Fruit fly (Drosophila melanogaster) whole organism, prepupa: ENCODE results near the gene CG3104.

ENCODE experiments used
- Blimp-1 ChIP-seq: fragments of 200-800 bp; sonication (Bioruptor generic); optimal IDR thresholded peaks from 3 replicates; lab custom pipeline; 2017; ENCODE audit warnings: missing biosample characterization, missing genetic modification characterization, mild to moderate bottlenecking, moderate library complexity, missing genetic modification reagents
- CG10669 ChIP-seq: fragments of 200-800 bp; sonication (Bioruptor generic); optimal IDR thresholded peaks from 3 replicates; lab custom pipeline; 2018; ENCODE audit warnings: missing biosample characterization, mild to moderate bottlenecking, missing genetic modification characterization, moderate library complexity
- CG11294 ChIP-seq: fragments of 200-800 bp; sonication (Bioruptor generic); IDR thresholded peaks from 2 replicates; pipeline ENCODE4 v1.3.6; 2022; ENCODE audit warnings: missing biosample characterization, missing genetic modification characterization
- CG11762 ChIP-seq: fragments of 200-800 bp; sonication (Bioruptor generic); optimal IDR thresholded peaks from 3 replicates; lab custom pipeline; 2016; ENCODE audit warnings: missing biosample characterization, missing genetic modification characterization; ENCODE audit not compliant: insufficient read depth
- CG11902 ChIP-seq: fragments of 200-800 bp; sonication (Bioruptor generic); optimal IDR thresholded peaks from 3 replicates; lab custom pipeline; 2016; ENCODE audit warnings: missing biosample characterization, missing genetic modification characterization
- CG15336 ChIP-seq: fragments of 200-800 bp; sonication (Bioruptor generic); IDR thresholded peaks from 2 replicates; pipeline ENCODE4 v1.3.6; 2022; ENCODE audit warnings: missing biosample characterization, missing genetic modification characterization
- CG1621 ChIP-seq: fragments of 200-800 bp; sonication (Bioruptor generic); optimal IDR thresholded peaks from 3 replicates; lab custom pipeline; 2018; ENCODE audit warnings: missing biosample characterization, mild to moderate bottlenecking, missing genetic modification characterization
- CG16779 ChIP-seq: fragments of 200-800 bp; sonication (Bioruptor generic); optimal IDR thresholded peaks from 3 replicates; lab custom pipeline; 2017; ENCODE audit warnings: missing biosample characterization, mild to moderate bottlenecking, missing genetic modification characterization
- CG3032 ChIP-seq: fragments of 200-800 bp; optimal IDR thresholded peaks from 2 replicates; lab custom pipeline; 2019; ENCODE audit warnings: missing biosample characterization, mild to moderate bottlenecking, missing genetic modification characterization, moderate library complexity
- CG31627 ChIP-seq: fragments of 200-800 bp; sonication (Bioruptor generic); optimal IDR thresholded peaks from 3 replicates; lab custom pipeline; 2016; ENCODE audit warnings: missing biosample characterization, missing genetic modification characterization
- CG34406 ChIP-seq: fragments of 200-800 bp; sonication (Bioruptor generic); optimal IDR thresholded peaks from 3 replicates; lab custom pipeline; 2016; ENCODE audit warnings: missing biosample characterization, missing genetic modification characterization
- CG3919 ChIP-seq: fragments of 200-800 bp; sonication (Bioruptor generic); optimal IDR thresholded peaks from 3 replicates; lab custom pipeline; 2016; ENCODE audit warnings: missing biosample characterization, missing genetic modification characterization
- CG6276 ChIP-seq: fragments of 200-800 bp; sonication (Bioruptor generic); optimal IDR thresholded peaks from 2 replicates; lab custom pipeline; 2017; ENCODE audit warnings: missing biosample characterization, mild to moderate bottlenecking, missing genetic modification characterization
- CG6792 ChIP-seq: fragments of 200-800 bp; sonication (Bioruptor generic); optimal IDR thresholded peaks from 3 replicates; lab custom pipeline; 2016; ENCODE audit warnings: missing biosample characterization, missing genetic modification characterization
- CG6808 ChIP-seq: fragments of 200-800 bp; sonication (Bioruptor generic); optimal IDR thresholded peaks from 3 replicates; lab custom pipeline; 2017; ENCODE audit warnings: missing biosample characterization, missing genetic modification characterization, mild to moderate bottlenecking, moderate library complexity, missing genetic modification reagents
- CG6854 ChIP-seq: fragments of 200-800 bp; sonication (Bioruptor generic); optimal IDR thresholded peaks from 2 replicates; lab custom pipeline; 2017; ENCODE audit warnings: missing biosample characterization, mild to moderate bottlenecking, missing genetic modification characterization
- CG7368 ChIP-seq: fragments of 200-800 bp; sonication (Bioruptor generic); optimal IDR thresholded peaks from 3 replicates; lab custom pipeline; 2016; ENCODE audit warnings: missing biosample characterization, missing genetic modification characterization
- CG8119 ChIP-seq: fragments of 200-800 bp; sonication (Bioruptor generic); IDR thresholded peaks from 3 replicates; pipeline ENCODE4 v1.3.6; 2022; ENCODE audit warnings: missing biosample characterization, missing genetic modification characterization
- CG9139 ChIP-seq: fragments of 200-800 bp; sonication (Bioruptor generic); optimal IDR thresholded peaks from 3 replicates; lab custom pipeline; 2017; ENCODE audit warnings: missing biosample characterization, mild to moderate bottlenecking, missing genetic modification characterization
- Eip75B ChIP-seq: fragments of 200-800 bp; sonication (Bioruptor generic); optimal IDR thresholded peaks from 3 replicates; lab custom pipeline; 2016; ENCODE audit warnings: missing biosample characterization, missing genetic modification characterization
- Eip78C ChIP-seq: fragments of 200-800 bp; sonication (Bioruptor generic); peaks from one replicate; lab custom pipeline; 2016; ENCODE audit warnings: missing biosample characterization, missing genetic modification characterization
- Eip93F ChIP-seq: fragments of 200-800 bp; sonication (Bioruptor generic); optimal IDR thresholded peaks from 2 replicates; lab custom pipeline; 2016; ENCODE audit warnings: missing biosample characterization, mild to moderate bottlenecking, missing genetic modification characterization
- Ets21C ChIP-seq: fragments of 200-800 bp; sonication (Bioruptor generic); optimal IDR thresholded peaks from 3 replicates; lab custom pipeline; 2016; ENCODE audit warnings: missing biosample characterization, missing genetic modification characterization
- Ets96B ChIP-seq: fragments of 200-800 bp; optimal IDR thresholded peaks from 2 replicates; lab custom pipeline; 2019; ENCODE audit warnings: missing biosample characterization, mild to moderate bottlenecking, missing genetic modification characterization, moderate library complexity
- Gug ChIP-seq: fragments of 200-800 bp; sonication (Bioruptor generic); IDR thresholded peaks from 2 replicates; pipeline ENCODE4 v1.3.6; 2022; ENCODE audit warnings: missing biosample characterization, missing genetic modification characterization
- Hr39 ChIP-seq: fragments of 200-800 bp; sonication (Bioruptor generic); optimal IDR thresholded peaks from 2 replicates; lab custom pipeline; 2016; ENCODE audit warnings: missing biosample characterization, missing genetic modification characterization
- Hr4 ChIP-seq: fragments of 200-800 bp; sonication (Bioruptor generic); optimal IDR thresholded peaks from 3 replicates; lab custom pipeline; 2016; ENCODE audit warnings: missing biosample characterization, missing genetic modification characterization
- Lpt ChIP-seq: fragments of 200-800 bp; sonication (Bioruptor generic); optimal IDR thresholded peaks from 3 replicates; lab custom pipeline; 2016; ENCODE audit warnings: missing biosample characterization, missing genetic modification characterization
- Met ChIP-seq: fragments of 200-800 bp; sonication (Bioruptor generic); optimal IDR thresholded peaks from 3 replicates; lab custom pipeline; 2016; ENCODE audit warnings: missing biosample characterization, missing genetic modification characterization
- OdsH ChIP-seq: fragments of 200-800 bp; sonication (Bioruptor generic); optimal IDR thresholded peaks from 3 replicates; lab custom pipeline; 2016; ENCODE audit warnings: missing biosample characterization, missing genetic modification characterization
- Smox ChIP-seq: fragments of 200-800 bp; sonication (Bioruptor generic); optimal IDR thresholded peaks from 3 replicates; lab custom pipeline; 2016; ENCODE audit warnings: missing biosample characterization, missing genetic modification characterization
- Sox102F ChIP-seq: fragments of 200-800 bp; sonication (Bioruptor generic); optimal IDR thresholded peaks from 2 replicates; lab custom pipeline; 2016; ENCODE audit warnings: missing biosample characterization, mild to moderate bottlenecking, missing genetic modification characterization
- achi ChIP-seq: fragments of 200-800 bp; sonication (Bioruptor generic); optimal IDR thresholded peaks from 3 replicates; lab custom pipeline; 2016; ENCODE audit warnings: missing biosample characterization, missing genetic modification characterization
- acj6 ChIP-seq: fragments of 200-800 bp; sonication (Bioruptor generic); optimal IDR thresholded peaks from 3 replicates; lab custom pipeline; 2016; ENCODE audit warnings: missing biosample characterization, missing genetic modification characterization
- cyc ChIP-seq: fragments of 200-800 bp; sonication (Bioruptor generic); optimal IDR thresholded peaks from 3 replicates; lab custom pipeline; 2016; ENCODE audit warnings: missing biosample characterization, missing genetic modification characterization
- dac ChIP-seq: fragments of 200-800 bp; sonication (Bioruptor generic); optimal IDR thresholded peaks from 2 replicates; lab custom pipeline; 2017; ENCODE audit warnings: missing biosample characterization, mild to moderate bottlenecking, missing genetic modification characterization
- dsx ChIP-seq: fragments of 200-800 bp; optimal IDR thresholded peaks from 3 replicates; lab custom pipeline; 2019; ENCODE audit warnings: missing biosample characterization, mild to moderate bottlenecking, missing genetic modification characterization, moderate library complexity; ENCODE audit not compliant: poor library complexity, severe bottlenecking
- eg ChIP-seq: fragments of 200-800 bp; sonication (Bioruptor generic); IDR thresholded peaks from 3 replicates; pipeline ENCODE4 v1.3.6; 2022; ENCODE audit warnings: missing biosample characterization, missing genetic modification characterization
- esn ChIP-seq: fragments of 200-800 bp; sonication (Bioruptor generic); optimal IDR thresholded peaks from 2 replicates; lab custom pipeline; 2016; ENCODE audit warnings: missing biosample characterization, mild to moderate bottlenecking, missing genetic modification characterization, moderate library complexity
- fd85E ChIP-seq: fragments of 200-800 bp; sonication (Bioruptor generic); optimal IDR thresholded peaks from 3 replicates; lab custom pipeline; 2016; ENCODE audit warnings: missing biosample characterization, missing genetic modification characterization
- fkh ChIP-seq: fragments of 200-800 bp; sonication (Bioruptor generic); optimal IDR thresholded peaks from 3 replicates; lab custom pipeline; 2017; ENCODE audit warnings: missing biosample characterization, mild to moderate bottlenecking, missing genetic modification characterization, moderate library complexity
- lz ChIP-seq: fragments of 200-800 bp; sonication (Bioruptor generic); optimal IDR thresholded peaks from 3 replicates; lab custom pipeline; 2016; ENCODE audit warnings: missing biosample characterization, missing genetic modification characterization
- net ChIP-seq: fragments of 200-800 bp; sonication (Bioruptor generic); optimal IDR thresholded peaks from 3 replicates; lab custom pipeline; 2016; ENCODE audit warnings: missing biosample characterization, missing genetic modification characterization
- pdm3 ChIP-seq: fragments of 200-800 bp; sonication (Bioruptor generic); optimal IDR thresholded peaks from 3 replicates; lab custom pipeline; 2016; ENCODE audit warnings: missing biosample characterization, missing genetic modification characterization
- salr ChIP-seq, 2 experiments: fragments of 200-800 bp; sonication (Bioruptor generic); optimal IDR thresholded peaks; 3 replicates each; lab custom pipeline; 2016 to 2018; ENCODE audit warnings: missing biosample characterization in 2 of 2, missing genetic modification characterization in 2 of 2, mild to moderate bottlenecking in 1 of 2
- spab ChIP-seq: fragments of 200-800 bp; sonication (Bioruptor generic); optimal IDR thresholded peaks from 2 replicates; lab custom pipeline; 2017; ENCODE audit warnings: missing biosample characterization, mild to moderate bottlenecking, missing genetic modification characterization, missing genetic modification reagents
- ss ChIP-seq, 2 experiments: fragments of 200-800 bp; sonication (Bioruptor generic); optimal IDR thresholded peaks; 2 replicates in 1 of 2; 3 replicates in 1 of 2; lab custom pipeline; 2017 to 2018; ENCODE audit warnings: mild to moderate bottlenecking in 2 of 2, missing biosample characterization in 2 of 2, missing genetic modification characterization in 2 of 2, moderate library complexity in 1 of 2
- svp ChIP-seq: fragments of 200-800 bp; sonication (Bioruptor generic); peaks from one replicate; lab custom pipeline; 2016; ENCODE audit warnings: missing biosample characterization, missing genetic modification characterization
- topi ChIP-seq: fragments of 200-800 bp; sonication (Bioruptor generic); optimal IDR thresholded peaks from 3 replicates; lab custom pipeline; 2016; ENCODE audit warnings: missing biosample characterization, missing genetic modification characterization
- vri ChIP-seq: fragments of 200-800 bp; sonication (Bioruptor generic); optimal IDR thresholded peaks from 3 replicates; lab custom pipeline; 2016; ENCODE audit warnings: missing biosample characterization, mild to moderate bottlenecking, missing genetic modification characterization

Gene CG3104

DNA sequence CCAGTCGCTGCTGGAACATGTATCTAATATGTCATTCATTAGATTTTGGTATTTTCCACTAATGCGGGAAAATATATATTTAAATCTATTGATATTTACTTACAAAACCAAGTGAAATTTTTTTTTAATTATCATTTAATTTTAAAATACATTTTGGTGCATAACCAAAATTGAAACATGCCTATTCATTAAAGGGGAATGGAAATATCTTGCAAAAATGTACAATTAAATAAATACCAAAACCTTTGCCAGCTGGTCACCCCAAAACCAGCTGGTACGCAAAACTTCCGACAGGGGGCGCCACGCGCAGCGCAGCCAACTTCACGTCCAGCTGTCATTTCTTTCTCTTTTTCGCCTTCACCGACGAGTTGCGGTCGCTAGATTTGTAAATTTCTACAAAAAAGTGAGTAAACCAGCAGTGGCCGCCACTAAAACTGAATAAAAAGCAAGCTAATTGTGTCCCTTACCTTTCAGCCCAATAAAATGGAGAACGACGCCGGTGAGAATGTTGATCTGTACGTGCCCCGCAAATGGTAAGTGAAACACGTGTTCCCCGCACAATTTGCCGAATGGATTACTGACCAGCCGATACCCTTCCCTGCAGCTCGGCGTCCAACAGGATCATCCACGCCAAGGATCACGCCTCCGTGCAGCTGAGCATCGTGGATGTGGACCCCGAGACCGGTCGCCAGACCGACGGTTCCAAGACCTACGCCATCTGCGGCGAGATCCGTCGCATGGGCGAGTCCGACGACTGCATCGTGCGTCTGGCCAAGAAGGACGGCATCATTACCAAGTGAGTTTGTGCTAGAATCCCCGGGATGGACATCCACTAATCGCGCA, at the start of gene CG3104, which contains the start of gene RpS21:
TSS of gene CG3104 (minus strand) at position 6 of the 843 bp plus-strand sequence.
TSS of gene RpS21 (plus strand) at position 298 of the 843 bp plus-strand sequence.
- TF ChIP-seq CG11762 (peak; percentile 45), Smox (GFP tag; lab: Kevin White, UChicago) (peak; percentile 65), pdm3 (GFP tag; lab: Kevin White, UChicago) (peak; percentile 70), Ets21C (peak; percentile 11), eg (GFP tag; lab: Robert Waterston, UW) (peak; percentile 83), CG34406 (GFP tag; lab: Kevin White, UChicago) (peak; percentile 56), svp (peak; percentile 70), CG1621 (tag; lab: Kevin White, UChicago) (peak; percentile 51), CG16779 (tag; lab: Kevin White, UChicago) (peak; percentile 48), Hr4 (GFP tag; lab: Kevin White, UChicago) (peak; percentile 23), OdsH (GFP tag; lab: Kevin White, UChicago) (peak; percentile 68), CG6808 (peak; percentile 56), cyc (GFP tag; lab: Kevin White, UChicago) (peak; percentile 84), CG31627 (GFP tag; lab: Kevin White, UChicago) (peak; percentile 85), CG3919 (peak; percentile 81), CG6792 (GFP tag; lab: Kevin White, UChicago) (peak; percentile 62), topi (peak; percentile 71), CG10669 (GFP tag; lab: Kevin White, UChicago) (peak; percentile 58), fkh (GFP tag; lab: Kevin White, UChicago) (peak; percentile 73), Eip75B (GFP tag; lab: Kevin White, UChicago) (peak; percentile 53), CG15336 (GFP tag; lab: Robert Waterston, UW) (no peak), Eip93F (peak; percentile 79), esn (GFP tag; lab: Kevin White, UChicago) (peak; percentile 76), spab (peak; percentile 38), ss (GFP tag; optimal IDR thresholded peaks at IDR 0.05; lab: Kevin White, UChicago) (peak; percentile 68 to 77), Sox102F (peak; percentile 62), acj6 (GFP tag; lab: Kevin White, UChicago) (peak; percentile 59), CG11902 (GFP tag; lab: Kevin White, UChicago) (peak; percentile 53), salr (GFP tag; optimal IDR thresholded peaks at IDR 0.05; lab: Kevin White, UChicago) (peak; percentile 38 to 79), Gug (GFP tag; lab: Robert Waterston, UW) (0 out of 2 replicates have a peak, but pooled peaks have one; percentile 15), CG7368 (GFP tag; lab: Kevin White, UChicago) (peak; percentile 64), Hr39 (peak; percentile 86), CG8119 (GFP tag; lab: Robert Waterston, UW) (no peak), dac (GFP tag; lab: Kevin White, UChicago) (peak; percentile 51), Lpt (GFP tag; lab: Kevin White, UChicago) (peak; percentile 46), fd85E (GFP tag; lab: Kevin White, UChicago) (no peak), dsx (GFP tag; lab: Kevin White, UChicago) (peak; percentile 37), CG6276 (GFP tag; lab: Kevin White, UChicago) (peak; percentile 4), achi (GFP tag; lab: Kevin White, UChicago) (peak; percentile 99), Blimp-1 (GFP tag; lab: Kevin White, UChicago) (peak; percentile 55), CG6854 (GFP tag; lab: Kevin White, UChicago) (peak; percentile 72), Met (GFP tag; lab: Kevin White, UChicago) (peak; percentile 71), CG11294 (GFP tag; lab: Robert Waterston, UW) (0 out of 2 replicates have a peak, but pooled peaks have one; percentile 19), Ets96B (tag; lab: Kevin White, UChicago) (peak; percentile 47), net (GFP tag; lab: Kevin White, UChicago) (peak; percentile 71), Eip78C (GFP tag; lab: Kevin White, UChicago) (peak; percentile 89), vri (GFP tag; lab: Kevin White, UChicago) (peak; percentile 63), lz (peak; percentile 78), CG3032 (tag; lab: Kevin White, UChicago) (peak; percentile 70), CG9139 (GFP tag; lab: Kevin White, UChicago) (peak; percentile 16)
